Worm (Caenorhabditis elegans): ENCODE data around the gene Y16B4A.2.

DNA sequence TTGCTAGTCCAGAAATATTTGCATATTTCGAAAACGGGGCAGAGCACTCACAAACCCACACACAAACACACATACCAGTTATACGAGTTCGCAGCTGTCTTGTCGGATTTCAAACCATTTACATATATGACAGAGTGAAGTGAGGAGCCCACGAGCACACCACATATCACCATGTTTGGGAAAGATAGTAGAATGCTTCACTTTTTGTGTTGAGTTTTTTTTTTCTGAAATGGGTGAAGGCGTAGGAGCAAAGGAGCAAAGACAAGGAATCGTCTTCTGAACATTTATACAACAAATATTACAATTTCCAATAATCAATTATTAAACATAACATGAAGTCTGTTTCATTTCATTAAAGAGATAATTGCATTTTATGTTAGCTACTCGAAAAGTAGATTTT is 3.6 kb upstream of the Y16B4A.2 start:
- TF ChIP-seq snpc-4 (tag; optimal IDR thresholded peaks at IDR 0.05), result no peak
- TF ChIP-seq ces-1 (GFP tag; optimal IDR thresholded peaks at IDR 0.05), result no peak
- TF ChIP-seq nhr-237 (tag; optimal IDR thresholded peaks at IDR 0.05), result no peak
- no peak for TF ChIP-seq T20F7.1 (GFP tag; optimal IDR thresholded peaks at IDR 0.05)
- no peak for TF ChIP-seq skn-1 (tag; optimal IDR thresholded peaks at IDR 0.05)
- no peak for TF ChIP-seq fkh-10 (GFP tag; optimal IDR thresholded peaks at IDR 0.05)
